Worm (Caenorhabditis elegans) whole organism, L3 larva: ENCODE data around the gene acr-3.

Experiments used
- aly-2 ChIP-seq: fragments of 150-350 bp; optimal IDR thresholded peaks from 2 replicates; lab custom pipeline; 2014; ENCODE audit warnings: missing biosample characterization, missing genetic modification characterization
- ceh-16 ChIP-seq: sonication (generic microtip); optimal IDR thresholded peaks from 2 replicates; lab custom pipeline; 2017; ENCODE audit warnings: missing biosample characterization, missing genetic modification characterization
- ceh-28 ChIP-seq: fragments of 150-350 bp; optimal IDR thresholded peaks from 2 replicates; lab custom pipeline; 2014; ENCODE audit warnings: missing biosample characterization, missing genetic modification reagents, missing genetic modification characterization
- ceh-82 ChIP-seq: fragments of 150-350 bp; optimal IDR thresholded peaks from 2 replicates; lab custom pipeline; 2014; ENCODE audit warnings: missing biosample characterization, missing genetic modification characterization
- ceh-9 ChIP-seq: sonication (generic microtip); optimal IDR thresholded peaks from 2 replicates; lab custom pipeline; 2018; ENCODE audit warnings: missing biosample characterization, missing genetic modification characterization
- daf-12 ChIP-seq: fragments of 150-350 bp; optimal IDR thresholded peaks from 2 replicates; lab custom pipeline; 2014; ENCODE audit warnings: missing biosample characterization, missing genetic modification reagents, missing genetic modification characterization
- egl-27 ChIP-seq: sonication (generic microtip); optimal IDR thresholded peaks from 4 replicates; lab custom pipeline; 2017; ENCODE audit warnings: missing biosample characterization, missing genetic modification reagents, missing genetic modification characterization
- egl-5 ChIP-seq: fragments of 150-350 bp; optimal IDR thresholded peaks from 2 replicates; lab custom pipeline; 2017; ENCODE audit warnings: missing biosample characterization, missing genetic modification reagents, missing genetic modification characterization, inconsistent platforms
- elt-1 ChIP-seq: fragments of 150-350 bp; optimal IDR thresholded peaks from 2 replicates; lab custom pipeline; 2014; ENCODE audit warnings: missing biosample characterization, missing genetic modification characterization
- elt-2 ChIP-seq: sonication (generic microtip); optimal IDR thresholded peaks from 2 replicates; lab custom pipeline; 2016; ENCODE audit warnings: missing genetic modification reagents, mild to moderate bottlenecking, missing genetic modification characterization, missing compliant biosample characterization
- elt-3 ChIP-seq, 3 experiments: fragments of 150-350 bp in 1 of 3; sonication (generic microtip) in 2 of 3; optimal IDR thresholded peaks; 2 replicates in 2 of 3; 4 replicates in 1 of 3; lab custom pipeline; 2014 to 2017; ENCODE audit warnings: missing biosample characterization in 3 of 3, missing genetic modification characterization in 3 of 3
- fkh-10 ChIP-seq: sonication (generic microtip); optimal IDR thresholded peaks from 2 replicates; lab custom pipeline; 2017; ENCODE audit warnings: missing biosample characterization, missing genetic modification reagents, missing genetic modification characterization
- fkh-2 ChIP-seq: fragments of 150-350 bp; optimal IDR thresholded peaks from 2 replicates; lab custom pipeline; 2014; ENCODE audit warnings: missing biosample characterization, missing genetic modification reagents, missing genetic modification characterization
- fos-1 ChIP-seq: fragments of 150-350 bp; optimal IDR thresholded peaks from 2 replicates; lab custom pipeline; 2014; ENCODE audit warnings: missing biosample characterization, missing genetic modification characterization
- hmg-11 ChIP-seq: sonication (generic microtip); optimal IDR thresholded peaks from 2 replicates; lab custom pipeline; 2016; ENCODE audit warnings: missing genetic modification characterization, missing compliant biosample characterization
- jun-1 ChIP-seq: fragments of 150-350 bp; optimal IDR thresholded peaks from 2 replicates; lab custom pipeline; 2014; ENCODE audit warnings: missing biosample characterization, missing genetic modification reagents, missing genetic modification characterization
- lin-15B ChIP-seq: fragments of 150-350 bp; optimal IDR thresholded peaks from 2 replicates; lab custom pipeline; 2014; ENCODE audit warnings: missing biosample characterization, missing genetic modification characterization
- lin-39 ChIP-seq: fragments of 150-350 bp; optimal IDR thresholded peaks from 2 replicates; lab custom pipeline; 2018; ENCODE audit warnings: missing biosample characterization, missing genetic modification reagents, missing genetic modification characterization
- lsy-12 ChIP-seq: sonication (generic microtip); optimal IDR thresholded peaks from 2 replicates; lab custom pipeline; 2016; ENCODE audit warnings: mild to moderate bottlenecking, missing genetic modification characterization, missing compliant biosample characterization
- mml-1 ChIP-seq: fragments of 150-350 bp; sonication (generic microtip); optimal IDR thresholded peaks from 3 replicates; lab custom pipeline; 2014; ENCODE audit warnings: missing biosample characterization, missing genetic modification characterization
- nfya-1 ChIP-seq: sonication (generic microtip); optimal IDR thresholded peaks from 2 replicates; lab custom pipeline; 2017; ENCODE audit warnings: missing genetic modification characterization, mild to moderate bottlenecking, missing compliant biosample characterization, antibody characterized with exemption, moderate library complexity; ENCODE audit not compliant: insufficient read depth
- nhr-11 ChIP-seq: fragments of 150-350 bp; optimal IDR thresholded peaks from 2 replicates; lab custom pipeline; 2014; ENCODE audit warnings: missing biosample characterization, missing genetic modification characterization
- nhr-12 ChIP-seq: fragments of 150-350 bp; optimal IDR thresholded peaks from 2 replicates; lab custom pipeline; 2014; ENCODE audit warnings: missing biosample characterization, missing genetic modification characterization
- nhr-23 ChIP-seq: fragments of 150-350 bp; optimal IDR thresholded peaks from 2 replicates; lab custom pipeline; 2014; ENCODE audit warnings: missing biosample characterization, missing genetic modification reagents, missing genetic modification characterization
- nhr-237 ChIP-seq: fragments of 150-350 bp; optimal IDR thresholded peaks from 2 replicates; lab custom pipeline; 2014; ENCODE audit warnings: missing biosample characterization, missing genetic modification characterization
- nhr-28 ChIP-seq: fragments of 150-350 bp; optimal IDR thresholded peaks from 2 replicates; lab custom pipeline; 2014; ENCODE audit warnings: missing biosample characterization, missing genetic modification characterization
- nhr-43 ChIP-seq: sonication (generic microtip); optimal IDR thresholded peaks from 2 replicates; lab custom pipeline; 2016; ENCODE audit warnings: mild to moderate bottlenecking, missing genetic modification characterization, missing compliant biosample characterization; ENCODE audit not compliant: poor library complexity, severe bottlenecking
- nhr-67 ChIP-seq: fragments of 150-350 bp; optimal IDR thresholded peaks from 2 replicates; lab custom pipeline; 2014; ENCODE audit warnings: missing biosample characterization, missing genetic modification characterization
- nhr-76 ChIP-seq: fragments of 150-350 bp; sonication (generic microtip); optimal IDR thresholded peaks from 5 replicates; lab custom pipeline; 2014; ENCODE audit warnings: missing biosample characterization, missing genetic modification characterization
- nhr-77 ChIP-seq: fragments of 150-350 bp; optimal IDR thresholded peaks from 2 replicates; lab custom pipeline; 2014; ENCODE audit warnings: missing biosample characterization, missing genetic modification characterization
- pha-4 ChIP-seq: fragments of 150-350 bp; optimal IDR thresholded peaks from 2 replicates; lab custom pipeline; 2014; ENCODE audit warnings: missing biosample characterization, missing genetic modification reagents, missing genetic modification characterization
- pqm-1 ChIP-seq: fragments of 150-350 bp; optimal IDR thresholded peaks from 2 replicates; lab custom pipeline; 2017; ENCODE audit warnings: missing biosample characterization, missing genetic modification characterization, inconsistent platforms
- sea-2 ChIP-seq: fragments of 150-350 bp; sonication (generic microtip); optimal IDR thresholded peaks from 4 replicates; lab custom pipeline; 2014; ENCODE audit warnings: missing biosample characterization, missing genetic modification reagents, missing genetic modification characterization
- skn-1 ChIP-seq: fragments of 150-350 bp; optimal IDR thresholded peaks from 2 replicates; lab custom pipeline; 2014; ENCODE audit warnings: missing biosample characterization, missing genetic modification characterization
- snpc-4 ChIP-seq: fragments of 150-350 bp; optimal IDR thresholded peaks from 2 replicates; lab custom pipeline; 2014; ENCODE audit warnings: missing biosample characterization, missing genetic modification characterization
- tbx-2 ChIP-seq: sonication (generic microtip); optimal IDR thresholded peaks from 2 replicates; lab custom pipeline; 2016; ENCODE audit warnings: mild to moderate bottlenecking, missing genetic modification characterization, missing compliant biosample characterization
- unc-39 ChIP-seq: sonication (generic microtip); optimal IDR thresholded peaks from 4 replicates; lab custom pipeline; 2017; ENCODE audit warnings: missing biosample characterization, missing genetic modification characterization
- ztf-11 ChIP-seq: fragments of 150-350 bp; optimal IDR thresholded peaks from 2 replicates; lab custom pipeline; 2014; ENCODE audit warnings: missing biosample characterization, missing genetic modification characterization
- ztf-4 ChIP-seq: fragments of 150-350 bp; optimal IDR thresholded peaks from 2 replicates; lab custom pipeline; 2014; ENCODE audit warnings: missing biosample characterization, missing genetic modification characterization

Gene acr-3

DNA sequence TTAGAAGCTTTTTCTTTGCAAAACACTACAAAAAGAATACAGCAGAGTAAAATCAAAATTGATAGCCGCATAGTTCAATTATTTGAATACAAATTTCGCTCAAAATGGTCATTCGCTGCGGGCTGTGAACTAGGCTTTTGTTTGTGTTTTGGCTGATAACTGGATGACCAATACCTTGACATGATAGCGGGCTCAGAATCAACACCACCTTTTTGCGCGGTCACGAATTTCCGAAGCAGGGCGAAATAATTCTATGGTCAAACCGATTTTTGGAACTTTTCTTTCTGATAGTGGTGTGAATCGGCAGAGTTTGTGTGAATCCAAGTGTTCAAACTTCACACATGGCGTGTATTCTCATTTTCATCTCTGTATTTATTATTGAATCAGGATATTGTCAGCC is 11.1 kb upstream of the acr-3 start, which contains the start of the genes F38B6.7 and F38B6.2:
Gene F38B6.7 (minus strand): TSS at position 101 of the 400 bp plus-strand sequence.
Gene F38B6.2 (plus strand): TSS at position 267 of the 400 bp plus-strand sequence.
- TF ChIP-seq sea-2 (GFP tag; lab: Kevin White, UChicago) (no peak), lin-39 (tag; lab: Kevin White, UChicago) (no peak), pqm-1 (tag; lab: Kevin White, UChicago) (no peak), nhr-11 (tag; lab: Kevin White, UChicago) (no peak), elt-2 (no peak), ceh-16 (tag; lab: Kevin White, UChicago) (no peak), lin-15B (no peak), jun-1 (no peak), elt-3 (tag; optimal IDR thresholded peaks at IDR 0.05; lab: Kevin White, UChicago) (no peak), mml-1 (tag; lab: Kevin White, UChicago) (no peak), ceh-9 (tag; lab: Kevin White, UChicago) (no peak), egl-5 (tag; lab: Kevin White, UChicago) (no peak), unc-39 (tag; lab: Kevin White, UChicago) (no peak), snpc-4 (tag; lab: Kevin White, UChicago) (no peak), elt-1 (tag; lab: Kevin White, UChicago) (no peak), nhr-67 (tag; lab: Kevin White, UChicago) (no peak), lsy-12 (tag; lab: Kevin White, UChicago) (no peak), ceh-28 (tag; lab: Kevin White, UChicago) (no peak), tbx-2 (tag; lab: Kevin White, UChicago) (no peak), nhr-12 (tag; lab: Kevin White, UChicago) (no peak)

DNA sequence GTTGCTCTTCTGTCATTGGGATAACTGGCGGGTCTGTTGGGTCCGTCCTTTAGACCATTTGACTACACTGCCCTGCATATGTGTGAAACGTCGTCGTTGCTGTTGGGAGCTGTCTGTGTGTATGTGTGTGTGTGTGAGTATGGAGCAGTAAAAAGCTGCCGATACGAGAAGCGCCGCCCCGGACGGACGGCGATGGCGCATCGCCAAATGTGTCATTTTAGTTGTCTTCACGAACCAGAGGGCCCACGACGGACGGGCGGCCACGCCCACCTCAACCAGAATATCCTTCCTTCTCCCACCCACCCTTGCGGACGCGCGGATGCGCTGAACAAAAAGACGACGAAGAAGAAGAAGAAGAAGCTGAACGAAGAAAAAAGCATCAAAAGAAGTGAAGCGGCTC is 7.1 kb upstream of the acr-3 start, which contains the start of gene acr-2:
Gene acr-2 (plus strand): TSS at position 301 of the 400 bp plus-strand sequence.
- TF ChIP-seq nfya-1 (tag; lab: Kevin White, UChicago) (peak; percentile 27), pha-4 (no peak), nhr-23 (no peak)
- TF ChIP-seq, all 47 proteins: peak for 1

DNA sequence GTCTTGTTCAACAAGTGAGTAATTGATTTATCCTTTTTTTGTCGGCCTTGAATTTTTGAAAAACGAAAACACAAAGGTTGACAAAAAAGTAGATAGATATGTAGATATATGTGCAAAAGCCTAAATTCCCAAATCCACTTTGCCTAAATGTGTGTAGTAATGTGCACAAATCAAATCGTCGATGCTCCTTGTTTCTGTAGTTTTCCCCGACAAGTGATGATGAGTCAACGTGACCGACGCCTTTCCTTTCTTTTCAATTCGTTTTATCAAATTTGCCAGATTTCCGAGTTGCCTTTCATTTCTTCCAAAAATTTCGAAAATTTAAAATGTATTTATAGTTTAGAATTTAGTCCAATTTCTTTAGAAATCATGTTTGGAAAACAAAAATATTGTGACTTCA is 4.2 kb upstream of the acr-3 start:
- TF ChIP-seq ztf-11 (tag; lab: Kevin White, UChicago) = no peak
- TF ChIP-seq nhr-28 (tag; lab: Kevin White, UChicago) = no peak
- TF ChIP-seq nhr-237 (tag; lab: Kevin White, UChicago) = no peak
- TF ChIP-seq elt-3 (tag; optimal IDR thresholded peaks at IDR 0.05; lab: Kevin White, UChicago) = no peak
- no peak for TF ChIP-seq daf-12 (tag; lab: Kevin White, UChicago)
- TF ChIP-seq ceh-9 (tag; lab: Kevin White, UChicago) = no peak
- no peak for TF ChIP-seq nhr-76 (tag; lab: Kevin White, UChicago)
- peak; percentile 88 for TF ChIP-seq fkh-10 (GFP tag; lab: Kevin White, UChicago)
- TF ChIP-seq ztf-4 (tag; lab: Kevin White, UChicago) = no peak

DNA sequence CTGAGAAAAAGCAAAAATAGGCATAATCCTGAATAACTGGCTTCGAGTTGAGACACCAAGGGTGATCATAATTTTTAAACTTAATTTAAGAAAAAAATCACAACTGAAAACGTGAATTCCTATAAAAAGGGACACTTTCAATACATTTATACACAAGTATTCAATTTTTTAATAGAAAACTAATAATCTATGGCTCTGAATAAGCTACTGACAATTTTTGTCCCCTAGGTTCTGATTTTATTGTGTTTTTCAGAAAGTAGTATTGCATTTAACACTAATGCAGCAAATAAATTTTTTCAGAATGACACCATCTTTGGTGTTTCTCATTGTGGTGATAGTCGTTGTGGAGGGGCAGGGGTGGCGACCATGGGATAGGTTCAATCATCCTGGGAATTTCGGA is 3.9 kb downstream of the acr-3 start, which contains the start of gene nas-11:
Gene nas-11 (plus strand): TSS at position 301 of the 400 bp plus-strand sequence.
- TF ChIP-seq elt-1 (tag; lab: Kevin White, UChicago) (no peak), fkh-2 (tag; lab: Kevin White, UChicago) (no peak), tbx-2 (tag; lab: Kevin White, UChicago) (no peak), hmg-11 (tag; lab: Kevin White, UChicago) (no peak), nhr-43 (tag; lab: Kevin White, UChicago) (no peak)
- TF ChIP-seq, all 47 proteins: peak for 0

DNA sequence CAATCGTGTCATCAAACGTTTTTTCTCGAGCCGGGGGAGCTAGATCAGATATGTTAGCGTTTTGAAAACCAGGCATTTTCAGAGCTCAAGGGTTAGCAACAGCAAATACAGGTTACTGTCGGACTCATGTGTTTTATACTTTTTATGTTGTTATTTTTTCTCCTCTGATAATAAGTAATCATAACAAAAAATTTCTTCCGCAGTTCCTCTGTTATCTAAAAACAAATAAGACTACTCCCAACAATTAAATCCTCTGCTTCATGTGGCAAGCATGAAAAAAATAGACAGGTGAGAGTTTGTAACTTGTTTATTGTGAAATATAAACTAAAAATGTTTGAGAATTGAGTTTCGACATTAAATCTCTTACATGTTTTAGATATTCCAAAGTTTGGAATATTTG is 9.3 kb downstream of the acr-3 start, which contains the start of gene smf-2:
Gene smf-2 (minus strand): TSS at position 101 of the 400 bp plus-strand sequence.
- TF ChIP-seq nhr-12 (tag; lab: Kevin White, UChicago) (no peak), egl-27 (tag; lab: Kevin White, UChicago) (no peak), ceh-16 (tag; lab: Kevin White, UChicago) (no peak), ztf-4 (tag; lab: Kevin White, UChicago) (no peak), nhr-237 (tag; lab: Kevin White, UChicago) (no peak), elt-3 (tag; optimal IDR thresholded peaks at IDR 0.05; lab: Kevin White, UChicago) (no peak), tbx-2 (tag; lab: Kevin White, UChicago) (no peak), lin-39 (tag; lab: Kevin White, UChicago) (no peak), fkh-2 (tag; lab: Kevin White, UChicago) (no peak), nhr-67 (tag; lab: Kevin White, UChicago) (no peak), fos-1 (no peak), aly-2 (tag; lab: Kevin White, UChicago) (no peak), hmg-11 (tag; lab: Kevin White, UChicago) (no peak), fkh-10 (GFP tag; lab: Kevin White, UChicago) (no peak), skn-1 (tag; lab: Kevin White, UChicago) (no peak), ceh-9 (tag; lab: Kevin White, UChicago) (no peak), ceh-82 (tag; lab: Kevin White, UChicago) (no peak), jun-1 (no peak), nhr-77 (no peak), elt-1 (tag; lab: Kevin White, UChicago) (no peak)
- TF ChIP-seq, all 47 proteins: peak for 0
